Fruit fly (Drosophila melanogaster) whole organism, wandering third instar larva: ENCODE data around the gene CG16852.

Source experiments
- Abd-B ChIP-seq: fragments of >200 bp; optimal IDR thresholded peaks from 2 replicates; lab custom pipeline; 2017; ENCODE audit warnings: missing biosample characterization, missing genetic modification characterization
- CG32264 ChIP-seq: fragments of 200-800 bp; sonication (Bioruptor generic); optimal IDR thresholded peaks from 2 replicates; lab custom pipeline; 2016; ENCODE audit warnings: missing biosample characterization, missing genetic modification characterization
- CG9705 ChIP-seq: fragments of 200-800 bp; sonication (Bioruptor generic); optimal IDR thresholded peaks from 2 replicates; lab custom pipeline; 2018; ENCODE audit warnings: missing biosample characterization, mild to moderate bottlenecking, missing genetic modification characterization
- CrebA ChIP-seq: fragments of 200-800 bp; sonication (Bioruptor generic); optimal IDR thresholded peaks from 2 replicates; lab custom pipeline; 2016; ENCODE audit warnings: missing biosample characterization, mild to moderate bottlenecking, missing genetic modification characterization, borderline replicate concordance
- GATAd ChIP-seq: sonication (Bioruptor generic); optimal IDR thresholded peaks from 2 replicates; lab custom pipeline; 2016; ENCODE audit warnings: missing biosample characterization, missing genetic modification characterization
- HLH106 ChIP-seq: fragments of 200-800 bp; optimal IDR thresholded peaks from 3 replicates; lab custom pipeline; 2019; ENCODE audit warnings: missing biosample characterization, mild to moderate bottlenecking, missing genetic modification characterization, moderate library complexity
- Hnf4 ChIP-seq: fragments of 200-800 bp; sonication (Bioruptor generic); optimal IDR thresholded peaks from 2 replicates; lab custom pipeline; 2016; ENCODE audit warnings: missing biosample characterization, mild to moderate bottlenecking, missing genetic modification characterization
- Hr78 ChIP-seq: fragments of >200 bp; optimal IDR thresholded peaks from 2 replicates; lab custom pipeline; 2017; ENCODE audit warnings: missing biosample characterization, missing genetic modification characterization
- Hr83 ChIP-seq: fragments of 200-300 bp; sonication (Bioruptor generic); optimal IDR thresholded peaks from 2 replicates; lab custom pipeline; 2016; ENCODE audit warnings: missing biosample characterization, mild to moderate bottlenecking, missing genetic modification characterization, moderate library complexity; ENCODE audit not compliant: poor library complexity, severe bottlenecking
- Mio ChIP-seq: sonication (Bioruptor generic); optimal IDR thresholded peaks from 2 replicates; lab custom pipeline; 2016; ENCODE audit warnings: missing biosample characterization, missing genetic modification characterization
- Myc ChIP-seq: fragments of >200 bp; optimal IDR thresholded peaks from 2 replicates; lab custom pipeline; 2017
- N ChIP-seq: fragments of >200 bp; optimal IDR thresholded peaks from 2 replicates; lab custom pipeline; 2018; ENCODE audit warnings: missing biosample characterization, missing external identifiers, missing genetic modification characterization
- Rel ChIP-seq, 2 experiments: fragments of 200-800 bp; sonication (Bioruptor generic) in 1 of 2; optimal IDR thresholded peaks; 2 replicates in 1 of 2; 3 replicates in 1 of 2; lab custom pipeline; 2016 to 2019; ENCODE audit warnings: mild to moderate bottlenecking in 2 of 2, missing biosample characterization in 2 of 2, missing genetic modification characterization in 2 of 2, moderate library complexity in 1 of 2
- Sp1 ChIP-seq: fragments of 200-800 bp; sonication (Bioruptor generic); optimal IDR thresholded peaks from 3 replicates; lab custom pipeline; 2019; ENCODE audit warnings: missing biosample characterization, mild to moderate bottlenecking, missing genetic modification characterization, moderate library complexity
- Vsx2 ChIP-seq: fragments of 200-300, 225-300 bp; sonication (Bioruptor generic); optimal IDR thresholded peaks from 2 replicates; lab custom pipeline; 2018; ENCODE audit warnings: missing biosample characterization, missing genetic modification characterization; ENCODE audit not compliant: partially characterized antibody
- br ChIP-seq: fragments of 200-800 bp; sonication (Bioruptor generic); optimal IDR thresholded peaks from 2 replicates; lab custom pipeline; 2016; ENCODE audit warnings: missing biosample characterization, missing genetic modification characterization
- dl ChIP-seq, 2 experiments: fragments of 175-275, 200-275 bp in 1 of 2; fragments of 200-275 bp in 1 of 2; sonication (Bioruptor generic); optimal IDR thresholded peaks; lab custom pipeline; 2018; ENCODE audit warnings: mild to moderate bottlenecking in 2 of 2, missing biosample characterization in 2 of 2, missing genetic modification characterization in 2 of 2, moderate library complexity in 2 of 2; ENCODE audit not compliant: partially characterized antibody in 2 of 2, insufficient read depth in 1 of 2
- dmrt93B ChIP-seq: fragments of 200-800 bp; sonication (Bioruptor generic); optimal IDR thresholded peaks from 2 replicates; lab custom pipeline; 2018; ENCODE audit warnings: missing biosample characterization, mild to moderate bottlenecking, missing genetic modification characterization
- dsf ChIP-seq: sonication (Bioruptor generic); optimal IDR thresholded peaks from 2 replicates; lab custom pipeline; 2016; ENCODE audit warnings: missing biosample characterization, missing genetic modification characterization, borderline replicate concordance
- ey ChIP-seq: fragments of 200-800 bp; sonication (Bioruptor generic); optimal IDR thresholded peaks from 2 replicates; lab custom pipeline; 2016; ENCODE audit warnings: missing biosample characterization, missing genetic modification characterization
- foxo ChIP-seq, 2 experiments: fragments of 200-800 bp; sonication (Bioruptor generic); optimal IDR thresholded peaks; 2 replicates in 1 of 2; 3 replicates in 1 of 2; lab custom pipeline; 2016 to 2017; ENCODE audit warnings: missing biosample characterization in 2 of 2, missing genetic modification characterization in 2 of 2
- fru ChIP-seq: fragments of 200-800 bp; sonication (Bioruptor generic); optimal IDR thresholded peaks from 3 replicates; lab custom pipeline; 2016; ENCODE audit warnings: missing biosample characterization, mild to moderate bottlenecking, missing genetic modification characterization
- h ChIP-seq: fragments of 200-800 bp; sonication (Bioruptor generic); optimal IDR thresholded peaks from 3 replicates; lab custom pipeline; 2016; ENCODE audit warnings: missing biosample characterization, mild to moderate bottlenecking, missing genetic modification characterization
- jim ChIP-seq: fragments of 175-275, 200-325 bp; sonication (Bioruptor generic); optimal IDR thresholded peaks from 2 replicates; lab custom pipeline; 2016; ENCODE audit warnings: missing biosample characterization, mild to moderate bottlenecking, missing genetic modification characterization
- lola ChIP-seq: fragments of >200 bp; optimal IDR thresholded peaks from 2 replicates; lab custom pipeline; 2017; ENCODE audit warnings: missing biosample characterization, missing genetic modification characterization
- pan ChIP-seq: fragments of >200 bp; optimal IDR thresholded peaks from 2 replicates; lab custom pipeline; 2017
- rgr ChIP-seq: fragments of 200-800 bp; sonication (Bioruptor generic); optimal IDR thresholded peaks from 3 replicates; lab custom pipeline; 2016; ENCODE audit warnings: missing biosample characterization, mild to moderate bottlenecking, missing genetic modification characterization
- sage ChIP-seq: fragments of 200-800 bp; sonication (Bioruptor generic); optimal IDR thresholded peaks from 2 replicates; lab custom pipeline; 2016; ENCODE audit warnings: missing biosample characterization, mild to moderate bottlenecking, missing genetic modification characterization
- sv ChIP-seq: fragments of 200-800 bp; sonication (Bioruptor generic); optimal IDR thresholded peaks from 3 replicates; lab custom pipeline; 2016; ENCODE audit warnings: missing biosample characterization, missing genetic modification characterization
- tai ChIP-seq: sonication (Bioruptor generic); optimal IDR thresholded peaks from 2 replicates; lab custom pipeline; 2016; ENCODE audit warnings: missing biosample characterization, missing genetic modification characterization
- usp ChIP-seq: fragments of >200 bp; optimal IDR thresholded peaks from 2 replicates; lab custom pipeline; 2017; ENCODE audit warnings: missing biosample characterization, missing genetic modification characterization

Gene CG16852

dm6 chr2L:13515688-13516037 lies 24.9 kb upstream of the CG16852 start:
- TF ChIP-seq N (GFP tag; lab: Kevin White, UChicago) (no peak), jim (no peak), rgr (no peak), Mio (GFP tag; lab: Kevin White, UChicago) (no peak), pan (no peak), Myc (lab: Kevin White, UChicago) (no peak)

DNA sequence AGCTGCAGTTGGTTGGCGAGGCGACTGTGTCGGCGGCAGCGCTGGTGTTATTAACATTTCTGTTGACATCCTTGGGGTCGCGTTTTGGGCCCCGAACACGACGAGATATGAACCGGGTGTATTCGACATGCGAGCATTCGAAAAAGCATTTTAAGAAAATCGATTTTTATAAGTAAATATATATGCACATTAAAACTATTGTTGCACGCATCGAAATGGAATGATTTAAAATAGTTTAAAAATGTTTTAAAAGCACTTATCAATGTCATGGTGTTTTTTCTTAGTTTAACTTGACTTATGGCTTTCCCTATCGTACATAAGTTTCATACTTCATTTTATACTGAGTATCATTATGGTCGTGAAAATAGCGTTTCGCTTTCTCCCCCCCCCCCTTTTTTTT lies 18.7 kb upstream of the CG16852 start:
- no peak for TF ChIP-seq Sp1
- no peak for TF ChIP-seq Myc (lab: Kevin White, UChicago)
- no peak for TF ChIP-seq GATAd (GFP tag; lab: Kevin White, UChicago)
- TF ChIP-seq Hr78 (GFP tag; lab: Kevin White, UChicago) = no peak
- TF ChIP-seq CrebA = no peak
- no peak for TF ChIP-seq jim
- no peak for TF ChIP-seq Abd-B (GFP tag; lab: Kevin White, UChicago)
- TF ChIP-seq, all 38 proteins: peak for 0

DNA sequence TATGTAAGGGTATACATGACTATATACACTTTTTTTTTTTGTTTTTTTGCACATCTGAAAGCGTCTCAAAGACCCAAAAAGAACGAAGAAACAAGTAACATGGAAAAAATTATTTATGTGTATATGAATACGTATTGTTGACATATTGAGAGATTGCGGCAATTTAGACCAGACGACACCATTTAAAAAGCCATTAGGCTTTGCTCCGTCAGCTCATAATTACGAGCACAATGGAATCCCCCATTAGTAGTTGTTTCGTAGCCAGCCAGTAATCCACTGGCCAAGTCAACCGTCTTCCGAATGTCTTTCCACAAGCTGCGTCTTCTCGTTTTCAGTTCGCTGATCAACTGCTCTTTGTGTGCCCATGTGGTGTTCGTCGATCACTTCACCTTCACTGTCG lies 13.0 kb upstream of the CG16852 start, which contains the start of gene CG33640:
Gene CG33640 (plus strand): TSS at position 301 of the 400 bp plus-strand sequence.
- TF ChIP-seq h (GFP tag; lab: Kevin White, UChicago) (no peak), CrebA (no peak), sv (GFP tag; lab: Kevin White, UChicago) (no peak), Hr83 (GFP tag; lab: Kevin White, UChicago) (no peak), fru (GFP tag; lab: Kevin White, UChicago) (no peak), sage (GFP tag; lab: Kevin White, UChicago) (no peak), ey (GFP tag; lab: Kevin White, UChicago) (no peak), lola (no peak), jim (no peak), HLH106 (tag; lab: Kevin White, UChicago) (no peak), usp (GFP tag; lab: Kevin White, UChicago) (no peak), Rel (GFP tag; optimal IDR thresholded peaks at IDR 0.05; lab: Kevin White, UChicago) (no peak), Rel (tag; optimal IDR thresholded peaks at IDR 0.05; lab: Kevin White, UChicago) (no peak), CG32264 (no peak)
- TF ChIP-seq, all 38 proteins: peak for 0

- no peak for TF ChIP-seq h (GFP tag; lab: Kevin White, UChicago)
- no peak for TF ChIP-seq br
- TF ChIP-seq Myc (lab: Kevin White, UChicago) = no peak
- TF ChIP-seq dl (GFP tag; optimal IDR thresholded peaks at IDR 0.05; lab: Kevin White, UChicago; ENCODE audit: insufficient read depth in 1 of 2, partially characterized antibody in 2 of 2) = no peak
- TF ChIP-seq Vsx2 (GFP tag; lab: Kevin White, UChicago) = no peak
- TF ChIP-seq Hnf4 (GFP tag; lab: Kevin White, UChicago) = no peak
- no peak for TF ChIP-seq tai
- TF ChIP-seq Mio (GFP tag; lab: Kevin White, UChicago) = no peak
- TF ChIP-seq sv (GFP tag; lab: Kevin White, UChicago) = no peak
- TF ChIP-seq HLH106 (tag; lab: Kevin White, UChicago) = no peak
These were observed 11.8 kb upstream of the CG16852 start, which contains the start of gene CG33641 for dm6 chr2L:13528742-13529141. Gene CG33641 (plus strand): TSS chr2L:13529042.

- no peak for TF ChIP-seq Sp1
- no peak for TF ChIP-seq CG9705 (GFP tag; lab: Kevin White, UChicago)
- TF ChIP-seq dsf (GFP tag; lab: Kevin White, UChicago) = no peak
- TF ChIP-seq N (GFP tag; lab: Kevin White, UChicago) = no peak
- no peak for TF ChIP-seq dl (GFP tag; optimal IDR thresholded peaks at IDR 0.05; lab: Kevin White, UChicago; ENCODE audit: insufficient read depth in 1 of 2, partially characterized antibody in 2 of 2)
- TF ChIP-seq foxo (GFP tag; optimal IDR thresholded peaks at IDR 0.05; lab: Kevin White, UChicago) = no peak
- TF ChIP-seq fru (GFP tag; lab: Kevin White, UChicago) = no peak
- no peak for TF ChIP-seq br
- no peak for TF ChIP-seq dmrt93B (GFP tag; lab: Kevin White, UChicago)
- TF ChIP-seq, all 38 proteins: peak for 0
These were observed 10.9 kb upstream of the CG16852 start, which contains the start of gene CG33642 for dm6 chr2L:13529675-13530074. Gene CG33642 (plus strand): TSS chr2L:13529975.
